Fruit fly (Drosophila melanogaster) whole organism, embryonic: Measurements from ENCODE around the gene nonA.

Experiments used
- Atf3 ChIP-seq: fragments of 200-800 bp; sonication (Bioruptor generic); optimal IDR thresholded peaks from 3 replicates; lab custom pipeline; 2016; ENCODE audit warnings: missing biosample characterization, missing genetic modification characterization
- Blimp-1 ChIP-seq: fragments of 200-800 bp; sonication (Bioruptor generic); optimal IDR thresholded peaks from 3 replicates; lab custom pipeline; 2018; ENCODE audit warnings: missing biosample characterization, missing genetic modification characterization, mild to moderate bottlenecking, moderate library complexity, missing genetic modification reagents
- CG10267 ChIP-seq: fragments of 200-800 bp; sonication (Bioruptor generic); optimal IDR thresholded peaks from 2 replicates; lab custom pipeline; 2018; ENCODE audit warnings: missing biosample characterization, mild to moderate bottlenecking, missing genetic modification characterization, moderate library complexity
- CG12769 ChIP-seq: fragments of 200-800 bp; sonication (Bioruptor generic); optimal IDR thresholded peaks from 2 replicates; lab custom pipeline; 2019; ENCODE audit warnings: missing biosample characterization, mild to moderate bottlenecking, missing genetic modification characterization, moderate library complexity
- CG1647 ChIP-seq: fragments of 200-800 bp; sonication (Bioruptor generic); optimal IDR thresholded peaks from 3 replicates; lab custom pipeline; 2016; ENCODE audit warnings: missing biosample characterization, missing genetic modification characterization
- CG16863 ChIP-seq: fragments of 200-800 bp; sonication (Bioruptor generic); optimal IDR thresholded peaks from 3 replicates; lab custom pipeline; 2016; ENCODE audit warnings: missing biosample characterization, missing genetic modification characterization
- CG1792 ChIP-seq: fragments of 200-800 bp; sonication (Bioruptor generic); optimal IDR thresholded peaks from 2 replicates; lab custom pipeline; 2016; ENCODE audit warnings: missing biosample characterization, missing genetic modification characterization
- YL-1 ChIP-seq: fragments of 200-800 bp; sonication (Bioruptor generic); optimal IDR thresholded peaks from 3 replicates; lab custom pipeline; 2017; ENCODE audit warnings: missing biosample characterization, mild to moderate bottlenecking, missing genetic modification characterization
- dm ChIP-seq: fragments of 200-800 bp; sonication (Bioruptor generic); optimal IDR thresholded peaks from 3 replicates; lab custom pipeline; 2016; ENCODE audit warnings: missing biosample characterization, missing genetic modification characterization
- dmrt11E ChIP-seq: fragments of 200-800 bp; sonication (Bioruptor generic); optimal IDR thresholded peaks from 3 replicates; lab custom pipeline; 2018; ENCODE audit warnings: missing biosample characterization, mild to moderate bottlenecking, missing genetic modification characterization, moderate library complexity
- h ChIP-seq: fragments of >200 bp; optimal IDR thresholded peaks from 2 replicates; lab custom pipeline; 2017
- lilli ChIP-seq: fragments of 200-800 bp; sonication (Bioruptor generic); optimal IDR thresholded peaks from 3 replicates; lab custom pipeline; 2016; ENCODE audit warnings: missing biosample characterization, missing genetic modification characterization

DNA sequence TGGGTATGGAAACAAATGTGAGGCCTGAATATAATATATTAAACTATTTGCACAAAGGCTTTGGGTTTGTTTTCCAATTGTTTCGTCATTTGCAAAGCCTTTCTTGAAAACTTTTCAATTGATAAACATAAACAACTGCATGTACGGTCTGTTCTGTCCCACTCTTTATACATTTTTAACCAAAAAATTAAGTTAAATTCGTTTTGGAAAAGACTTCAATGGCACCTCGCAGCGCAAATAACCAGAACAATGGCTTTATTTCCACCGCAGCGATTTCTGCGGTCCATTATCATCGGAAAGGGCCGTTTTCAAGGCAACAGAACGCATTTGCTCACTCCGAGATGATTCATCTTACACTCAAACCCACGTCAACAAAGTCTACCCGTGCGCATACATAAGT is 59.5 kb downstream of the nonA start:
- TF ChIP-seq lilli (GFP tag; lab: Kevin White, UChicago) (no peak), Atf3 (GFP tag; lab: Kevin White, UChicago) (no peak), YL-1 (no peak), CG16863 (GFP tag; lab: Kevin White, UChicago) (no peak), CG1792 (GFP tag; lab: Kevin White, UChicago) (no peak), CG1647 (GFP tag; lab: Kevin White, UChicago) (no peak), dmrt11E (tag; lab: Kevin White, UChicago) (no peak), h (lab: Kevin White, UChicago) (no peak), CG12769 (tag; lab: Kevin White, UChicago) (no peak), CG10267 (tag; lab: Kevin White, UChicago) (no peak), Blimp-1 (GFP tag; lab: Kevin White, UChicago) (no peak), dm (no peak)
